Worm (Caenorhabditis elegans): ENCODE results near the gene vhl-1.
A peak's percentile ranks its signal among the peaks of the same experiment; 100 is the strongest.

Gene vhl-1

ce11 chrX:11340478-11340877 is 33.3 kb downstream of the vhl-1 start:
- no peak for TF ChIP-seq sma-9 (GFP tag; optimal IDR thresholded peaks at IDR 0.05)
- TF ChIP-seq sma-9 (tag; optimal IDR thresholded peaks at IDR 0.05): no peak
- TF ChIP-seq ceh-16 (tag; optimal IDR thresholded peaks at IDR 0.05): no peak
- no peak for TF ChIP-seq ztf-1 (GFP tag; conservative IDR thresholded peaks at IDR 0.05)
- TF ChIP-seq nhr-6 (tag; optimal IDR thresholded peaks at IDR 0.05): no peak
- TF ChIP-seq snpc-4 (tag; optimal IDR thresholded peaks at IDR 0.05): no peak
- peak; percentile 64 for TF ChIP-seq crh-2 (tag; optimal IDR thresholded peaks at IDR 0.05)
- TF ChIP-seq nhr-10 (tag; optimal IDR thresholded peaks at IDR 0.05): no peak
- no peak for TF ChIP-seq skn-1 (tag; optimal IDR thresholded peaks at IDR 0.05)

ce11 chrX:11344899-11345298 is 37.7 kb downstream of the vhl-1 start:
- TF ChIP-seq unc-62 (GFP tag; optimal IDR thresholded peaks at IDR 0.05) (no peak), fos-1 (tag; optimal IDR thresholded peaks at IDR 0.05) (peak; percentile 27), elt-3 (tag; optimal IDR thresholded peaks at IDR 0.05) (no peak), aly-2 (tag; optimal IDR thresholded peaks at IDR 0.05) (no peak), ztf-11 (tag; optimal IDR thresholded peaks at IDR 0.05) (no peak), sem-4 (tag; optimal IDR thresholded peaks at IDR 0.05) (no peak), mab-5 (tag; optimal IDR thresholded peaks at IDR 0.05) (no peak), nhr-129 (tag; optimal IDR thresholded peaks at IDR 0.05) (peak; percentile 52), nhr-77 (tag; optimal IDR thresholded peaks at IDR 0.05) (no peak), lin-11 (tag; optimal IDR thresholded peaks at IDR 0.05) (no peak), nhr-12 (tag; optimal IDR thresholded peaks at IDR 0.05) (no peak), F13H6.1 (tag; optimal IDR thresholded peaks at IDR 0.05) (peak; percentile 8), egl-27 (tag; optimal IDR thresholded peaks at IDR 0.05) (no peak)

ce11 chrX:11345471-11345870 is 38.3 kb downstream of the vhl-1 start:
- TF ChIP-seq sma-9 (GFP tag; optimal IDR thresholded peaks at IDR 0.05) (peak; percentile 9), sma-9 (tag; optimal IDR thresholded peaks at IDR 0.05) (no peak), snpc-4 (tag; optimal IDR thresholded peaks at IDR 0.05) (no peak), crh-2 (tag; optimal IDR thresholded peaks at IDR 0.05) (no peak)

ce11 chrX:11346155-11346554 is 39.0 kb downstream of the vhl-1 start, which contains the start of gene oct-2:
oct-2 (plus strand) TSS chrX:11346455.
- TF ChIP-seq aly-2 (tag; optimal IDR thresholded peaks at IDR 0.05): no peak
- no peak for TF ChIP-seq nhr-129 (tag; optimal IDR thresholded peaks at IDR 0.05)
- no peak for TF ChIP-seq nhr-237 (tag; optimal IDR thresholded peaks at IDR 0.05)
- no peak for TF ChIP-seq nhr-23 (tag; optimal IDR thresholded peaks at IDR 0.05)
- TF ChIP-seq unc-55 (GFP tag; optimal IDR thresholded peaks at IDR 0.05): no peak
- no peak for TF ChIP-seq gmeb-1 (tag; optimal IDR thresholded peaks at IDR 0.05)
- TF ChIP-seq alr-1 (tag; optimal IDR thresholded peaks at IDR 0.05): no peak
- TF ChIP-seq mab-5 (tag; optimal IDR thresholded peaks at IDR 0.05): no peak
- no peak for TF ChIP-seq crh-2 (tag; optimal IDR thresholded peaks at IDR 0.05)
- no peak for TF ChIP-seq skn-1 (tag; optimal IDR thresholded peaks at IDR 0.05)
- TF ChIP-seq lsy-2 (tag; optimal IDR thresholded peaks at IDR 0.05): no peak
- no peak for TF ChIP-seq sma-9 (GFP tag; optimal IDR thresholded peaks at IDR 0.05)
- no peak for TF ChIP-seq sma-9 (tag; optimal IDR thresholded peaks at IDR 0.05)
- TF ChIP-seq ceh-82 (tag; optimal IDR thresholded peaks at IDR 0.05): no peak
- TF ChIP-seq elt-1 (tag; optimal IDR thresholded peaks at IDR 0.05): no peak
- no peak for TF ChIP-seq unc-62 (GFP tag; optimal IDR thresholded peaks at IDR 0.05)
- no peak for TF ChIP-seq nhr-77 (tag; optimal IDR thresholded peaks at IDR 0.05)
- no peak for TF ChIP-seq lin-11 (tag; optimal IDR thresholded peaks at IDR 0.05)

ce11 chrX:11351288-11351687 is 44.1 kb downstream of the vhl-1 start:
- peak; percentile 50 for TF ChIP-seq fos-1 (tag; optimal IDR thresholded peaks at IDR 0.05)
- no peak for TF ChIP-seq dmd-4 (tag; optimal IDR thresholded peaks at IDR 0.05)

- TF ChIP-seq lin-11 (tag; optimal IDR thresholded peaks at IDR 0.05) (no peak), blmp-1 (tag; optimal IDR thresholded peaks at IDR 0.05; ENCODE audit: insufficient read depth) (no peak), nhr-25 (tag; optimal IDR thresholded peaks at IDR 0.05) (no peak), elt-1 (tag; optimal IDR thresholded peaks at IDR 0.05) (no peak), ztf-11 (tag; optimal IDR thresholded peaks at IDR 0.05) (no peak), ceh-82 (tag; optimal IDR thresholded peaks at IDR 0.05) (no peak), nhr-21 (tag; optimal IDR thresholded peaks at IDR 0.05) (no peak), skn-1 (tag; optimal IDR thresholded peaks at IDR 0.05) (no peak), snpc-4 (tag; optimal IDR thresholded peaks at IDR 0.05) (no peak), ZK546.5 (tag; optimal IDR thresholded peaks at IDR 0.05) (no peak), ama-1 (optimal IDR thresholded peaks at IDR 0.05) (no peak), lin-13 (GFP tag; optimal IDR thresholded peaks at IDR 0.05) (no peak), zag-1 (tag; optimal IDR thresholded peaks at IDR 0.05) (no peak), ztf-1 (GFP tag; conservative IDR thresholded peaks at IDR 0.05) (no peak), unc-62 (GFP tag; optimal IDR thresholded peaks at IDR 0.05) (no peak), nhr-129 (tag; optimal IDR thresholded peaks at IDR 0.05) (no peak), alr-1 (tag; optimal IDR thresholded peaks at IDR 0.05) (no peak)
Measured at ce11 chrX:11351856-11352255, 44.7 kb downstream of the vhl-1 start, which contains the start of gene pgp-3. pgp-3 (plus strand) TSS chrX:11352156.
